Worm (Caenorhabditis elegans) whole organism, early embryonic: Measurements from ENCODE around the gene Y46G5A.18.

Source experiments
- aly-1 ChIP-seq: sonication (generic microtip); optimal IDR thresholded peaks from 2 replicates; lab custom pipeline; 2016; ENCODE audit warnings: missing genetic modification characterization, missing compliant biosample characterization
- ama-1 ChIP-seq: fragments of 150-350 bp; optimal IDR thresholded peaks from 2 replicates; lab custom pipeline; 2014
- ceh-13 ChIP-seq: fragments of 200-800 bp; sonication (Bioruptor generic); optimal IDR thresholded peaks from 2 replicates; lab custom pipeline; 2018; ENCODE audit warnings: mild to moderate bottlenecking, missing genetic modification characterization, missing compliant biosample characterization
- ceh-36 ChIP-seq: sonication (generic microtip); optimal IDR thresholded peaks from 2 replicates; lab custom pipeline; 2016; ENCODE audit warnings: missing genetic modification characterization, inconsistent platforms, missing compliant biosample characterization
- ets-7 ChIP-seq: sonication (generic microtip); optimal IDR thresholded peaks from 2 replicates; lab custom pipeline; 2016; ENCODE audit warnings: missing genotype, missing genetic modification characterization, missing compliant biosample characterization
- flt-1 ChIP-seq: fragments of 200-800 bp; sonication (Bioruptor generic); IDR thresholded peaks from 2 replicates; pipeline ENCODE4 v1.3.6; 2022; ENCODE audit warnings: missing genetic modification characterization, missing compliant biosample characterization
- hmbx-1 ChIP-seq: sonication (generic microtip); optimal IDR thresholded peaks from 2 replicates; lab custom pipeline; 2016; ENCODE audit warnings: mild to moderate bottlenecking, missing genetic modification characterization, missing compliant biosample characterization
- hmg-4 ChIP-seq: fragments of 200-800 bp; sonication (Bioruptor generic); optimal IDR thresholded peaks from 2 replicates; lab custom pipeline; 2018; ENCODE audit warnings: mild to moderate bottlenecking, missing genetic modification characterization, missing compliant biosample characterization
- pes-1 ChIP-seq: fragments of 200-800 bp; sonication (Bioruptor generic); IDR thresholded peaks from 2 replicates; pipeline ENCODE4 v1.3.6; 2022; ENCODE audit warnings: missing genetic modification reagents, missing genetic modification characterization, missing compliant biosample characterization
- scrt-1 ChIP-seq: fragments of 200-800 bp; sonication (Bioruptor generic); IDR thresholded peaks from 2 replicates; pipeline ENCODE4 v1.3.6; 2022; ENCODE audit warnings: missing genetic modification characterization, missing compliant biosample characterization
- tbx-37 ChIP-seq: fragments of 200-800 bp; sonication (Bioruptor generic); conservative IDR thresholded peaks from 2 replicates; pipeline ENCODE4 v1.3.6; 2022; ENCODE audit warnings: missing genetic modification reagents, missing genetic modification characterization, missing compliant biosample characterization

DNA sequence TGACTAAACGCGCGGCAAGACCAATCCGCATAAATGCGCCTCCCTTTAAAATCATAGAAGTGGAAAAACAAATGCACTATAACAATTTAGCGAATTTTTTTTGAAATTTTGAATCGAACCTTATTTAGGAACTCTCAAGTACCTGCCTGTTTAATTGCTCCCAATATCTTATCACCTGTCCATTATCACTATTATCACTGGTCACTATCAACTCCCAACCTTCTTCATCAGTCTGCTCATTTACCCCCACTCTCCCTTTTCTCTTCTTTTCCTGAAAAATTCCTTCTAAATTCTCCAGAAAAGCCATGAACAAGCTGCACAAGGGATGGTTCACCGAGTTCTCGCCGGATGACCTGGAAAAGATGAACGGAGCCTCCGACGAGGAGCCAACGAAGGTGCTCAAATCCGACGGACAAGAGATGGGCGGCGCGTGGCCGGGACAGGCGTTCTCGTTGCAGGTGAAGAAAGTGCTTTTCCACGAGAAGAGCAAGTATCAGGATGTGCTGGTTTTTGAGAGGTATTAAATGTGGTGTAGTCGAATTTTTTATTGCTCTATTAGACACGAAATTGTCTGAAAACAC, 1.6 kb upstream of the Y46G5A.18 start, which contains the start of gene spds-1:
- no peak for TF ChIP-seq ets-7 (tag; lab: Kevin White, UChicago)
- TF ChIP-seq ceh-36 (tag; lab: Kevin White, UChicago), result no peak
- TF ChIP-seq hmg-4 (GFP tag; lab: Kevin White, UChicago), result no peak
- no peak for TF ChIP-seq hmbx-1 (tag; lab: Kevin White, UChicago)
- TF ChIP-seq ceh-13, result no peak
- TF ChIP-seq pes-1 (GFP tag; lab: Robert Waterston, UW), result no peak
- TF ChIP-seq scrt-1 (GFP tag; lab: Robert Waterston, UW), result no peak
- TF ChIP-seq ama-1 (lab: Kevin White, UChicago), result no peak
- no peak for TF ChIP-seq aly-1 (tag; lab: Kevin White, UChicago)
- TF ChIP-seq tbx-37 (GFP tag; lab: Robert Waterston, UW), result no peak
- TF ChIP-seq flt-1 (GFP tag; lab: Robert Waterston, UW), result no peak
